Worm (Caenorhabditis elegans) whole organism, L4 larva: ENCODE measurements around the gene M01F1.8.

Experiments used
- D1046.2 ChIP-seq: fragments of 200-800 bp; sonication (Bioruptor generic); IDR thresholded peaks from 2 replicates; pipeline ENCODE4 v1.3.6; 2022; ENCODE audit warnings: missing genetic modification characterization, missing compliant biosample characterization
- F10B5.3 ChIP-seq: sonication (generic microtip); optimal IDR thresholded peaks from 2 replicates; lab custom pipeline; 2016; ENCODE audit warnings: mild to moderate bottlenecking, missing genetic modification characterization, missing compliant biosample characterization
- F26F4.8 ChIP-seq: fragments of 200-800 bp; sonication (Bioruptor generic); conservative IDR thresholded peaks from 2 replicates; pipeline ENCODE4 v1.3.6; 2022; ENCODE audit warnings: missing genetic modification characterization, missing compliant biosample characterization
- F37D6.2 ChIP-seq: sonication (generic microtip); optimal IDR thresholded peaks from 2 replicates; lab custom pipeline; 2016; ENCODE audit warnings: mild to moderate bottlenecking, missing genetic modification characterization, missing compliant biosample characterization
- T20F7.1 ChIP-seq: fragments of 200-800 bp; sonication (Bioruptor generic); optimal IDR thresholded peaks from 2 replicates; lab custom pipeline; 2018; ENCODE audit warnings: mild to moderate bottlenecking, missing genetic modification characterization, missing compliant biosample characterization
- Y5F2A.4 ChIP-seq: fragments of 200-800 bp; sonication (Bioruptor generic); optimal IDR thresholded peaks from 2 replicates; lab custom pipeline; 2018; ENCODE audit warnings: mild to moderate bottlenecking, missing genetic modification characterization, missing compliant biosample characterization
- ZK546.5 ChIP-seq, 2 experiments: sonication (generic microtip); optimal IDR thresholded peaks; 2 replicates each; lab custom pipeline; 2017; ENCODE audit warnings: missing biosample characterization in 2 of 2, missing genetic modification characterization in 2 of 2
- aha-1 ChIP-seq: fragments of 150-350 bp; peaks from one replicate; lab custom pipeline; 2014; ENCODE audit warnings: missing biosample characterization, missing genetic modification characterization
- aly-2 ChIP-seq: sonication (generic microtip); optimal IDR thresholded peaks from 2 replicates; lab custom pipeline; 2018; ENCODE audit warnings: missing biosample characterization, missing genetic modification characterization
- attf-4 ChIP-seq: sonication (generic microtip); optimal IDR thresholded peaks from 3 replicates; lab custom pipeline; 2017; ENCODE audit warnings: missing biosample characterization, missing genetic modification characterization
- ceh-20 ChIP-seq: fragments of 200-800 bp; sonication (Bioruptor generic); IDR thresholded peaks from 2 replicates; pipeline ENCODE4 v1.3.6; 2022; ENCODE audit warnings: missing genetic modification reagents, missing genetic modification characterization, missing compliant biosample characterization
- ceh-32 ChIP-seq: sonication (generic microtip); optimal IDR thresholded peaks from 2 replicates; lab custom pipeline; 2016; ENCODE audit warnings: mild to moderate bottlenecking, missing genetic modification characterization, missing compliant biosample characterization; ENCODE audit not compliant: poor library complexity
- ceh-82 ChIP-seq: sonication (generic microtip); optimal IDR thresholded peaks from 2 replicates; lab custom pipeline; 2017; ENCODE audit warnings: missing biosample characterization, missing genetic modification characterization
- daf-16 ChIP-seq, 3 experiments: sonication (generic microtip); optimal IDR thresholded peaks; 2 replicates each; lab custom pipeline; 2016 to 2017; ENCODE audit warnings: missing genetic modification characterization in 3 of 3, missing genetic modification reagents in 3 of 3, mild to moderate bottlenecking in 2 of 3, missing compliant biosample characterization in 2 of 3, missing biosample characterization in 1 of 3, moderate library complexity in 1 of 3
- daf-19 ChIP-seq: fragments of 200-800 bp; sonication (Bioruptor generic); conservative IDR thresholded peaks from 2 replicates; pipeline ENCODE4 v1.3.6; 2022; ENCODE audit warnings: missing genetic modification characterization, missing compliant biosample characterization
- dmd-6 ChIP-seq: fragments of 200-800 bp; sonication (Bioruptor generic); IDR thresholded peaks from 2 replicates; pipeline ENCODE4 v1.3.6; 2022; ENCODE audit warnings: missing genetic modification reagents, missing genetic modification characterization, missing compliant biosample characterization
- dve-1 ChIP-seq: sonication (generic microtip); optimal IDR thresholded peaks from 2 replicates; lab custom pipeline; 2017; ENCODE audit warnings: antibody characterized with exemption, mild to moderate bottlenecking, missing genetic modification characterization, missing compliant biosample characterization; ENCODE audit not compliant: insufficient read depth
- egl-43 ChIP-seq: fragments of 200-800 bp; sonication (Bioruptor generic); IDR thresholded peaks from 2 replicates; pipeline ENCODE4 v1.3.6; 2022; ENCODE audit warnings: missing genetic modification reagents, missing genetic modification characterization, missing compliant biosample characterization
- hlh-11 ChIP-seq: fragments of 200-800 bp; sonication (Bioruptor generic); optimal IDR thresholded peaks from 2 replicates; lab custom pipeline; 2018; ENCODE audit warnings: mild to moderate bottlenecking, missing genetic modification characterization, missing compliant biosample characterization
- hlh-30 ChIP-seq: sonication (generic microtip); optimal IDR thresholded peaks from 2 replicates; lab custom pipeline; 2017; ENCODE audit warnings: antibody characterized with exemption, mild to moderate bottlenecking, missing genetic modification characterization, missing compliant biosample characterization; ENCODE audit not compliant: insufficient read depth
- jun-1 ChIP-seq: fragments of 150-350 bp; optimal IDR thresholded peaks from 2 replicates; lab custom pipeline; 2014; ENCODE audit warnings: missing biosample characterization, missing genetic modification reagents, missing genetic modification characterization
- lin-1 ChIP-seq: fragments of 200-800 bp; sonication (Bioruptor generic); IDR thresholded peaks from 2 replicates; pipeline ENCODE4 v1.3.6; 2022; ENCODE audit warnings: missing genetic modification reagents, missing genetic modification characterization, missing compliant biosample characterization
- lin-29 ChIP-seq: fragments of 200-800 bp; sonication (Bioruptor generic); IDR thresholded peaks from 2 replicates; pipeline ENCODE4 v1.3.6; 2022; ENCODE audit warnings: missing genetic modification reagents, missing genetic modification characterization, missing compliant biosample characterization
- lin-38 ChIP-seq: fragments of 200-800 bp; sonication (Bioruptor generic); IDR thresholded peaks from 2 replicates; pipeline ENCODE4 v1.3.6; 2022; ENCODE audit warnings: missing genetic modification reagents, missing genetic modification characterization, missing compliant biosample characterization
- lir-3 ChIP-seq: sonication (generic microtip); optimal IDR thresholded peaks from 2 replicates; lab custom pipeline; 2016; ENCODE audit warnings: mild to moderate bottlenecking, missing genetic modification characterization, missing compliant biosample characterization
- lsy-2 ChIP-seq, 2 experiments: fragments of 150-350 bp in 1 of 2; sonication (generic microtip) in 1 of 2; optimal IDR thresholded peaks; 2 replicates each; lab custom pipeline; 2014 to 2017; ENCODE audit warnings: missing biosample characterization in 2 of 2, missing genetic modification characterization in 2 of 2
- madf-9 ChIP-seq: fragments of 200-800 bp; sonication (Bioruptor generic); conservative IDR thresholded peaks from 2 replicates; pipeline ENCODE4 v1.3.6; 2022; ENCODE audit warnings: missing genetic modification reagents, missing genetic modification characterization, missing compliant biosample characterization
- mdl-1 ChIP-seq, 2 experiments: fragments of 150-350 bp in 1 of 2; sonication (generic microtip) in 1 of 2; optimal IDR thresholded peaks; 2 replicates each; lab custom pipeline; 2014 to 2017; ENCODE audit warnings: missing biosample characterization in 2 of 2, missing genetic modification characterization in 2 of 2
- mdt-29 ChIP-seq: fragments of 200-800 bp; sonication (Bioruptor generic); IDR thresholded peaks from 2 replicates; pipeline ENCODE4 v1.3.6; 2022; ENCODE audit warnings: missing genetic modification reagents, missing genetic modification characterization, missing compliant biosample characterization
- mes-2 ChIP-seq: sonication (generic microtip); optimal IDR thresholded peaks from 2 replicates; lab custom pipeline; 2016; ENCODE audit warnings: missing genotype, mild to moderate bottlenecking, missing genetic modification characterization, missing compliant biosample characterization; ENCODE audit not compliant: poor library complexity, severe bottlenecking
- mxl-2 ChIP-seq: fragments of 200-800 bp; sonication (Bioruptor generic); conservative IDR thresholded peaks from 2 replicates; pipeline ENCODE4 v1.3.6; 2022; ENCODE audit warnings: missing genetic modification reagents, missing genetic modification characterization, missing compliant biosample characterization
- nhr-10 ChIP-seq: fragments of 150-350 bp; optimal IDR thresholded peaks from 2 replicates; lab custom pipeline; 2014; ENCODE audit warnings: missing biosample characterization, missing genetic modification characterization
- nhr-28 ChIP-seq: fragments of 150-350 bp; optimal IDR thresholded peaks from 2 replicates; lab custom pipeline; 2014; ENCODE audit warnings: missing biosample characterization, missing genetic modification characterization
- nhr-48 ChIP-seq: sonication (generic microtip); optimal IDR thresholded peaks from 2 replicates; lab custom pipeline; 2016; ENCODE audit warnings: mild to moderate bottlenecking, missing genetic modification characterization, missing compliant biosample characterization
- nhr-6 ChIP-seq: fragments of 150-350 bp; optimal IDR thresholded peaks from 2 replicates; lab custom pipeline; 2014; ENCODE audit warnings: missing biosample characterization, missing genetic modification characterization
- nhr-77 ChIP-seq: fragments of 150-350 bp; optimal IDR thresholded peaks from 2 replicates; lab custom pipeline; 2014; ENCODE audit warnings: missing biosample characterization, missing genetic modification characterization
- php-3 ChIP-seq: fragments of 200-800 bp; sonication (Bioruptor generic); IDR thresholded peaks from 2 replicates; pipeline ENCODE4 v1.3.6; 2022; ENCODE audit warnings: missing genetic modification reagents, missing genetic modification characterization, missing compliant biosample characterization
- pqm-1 ChIP-seq: sonication (generic microtip); optimal IDR thresholded peaks from 2 replicates; lab custom pipeline; 2017; ENCODE audit warnings: missing biosample characterization, missing genetic modification characterization
- snpc-1.2 ChIP-seq: fragments of 200-800 bp; sonication (Bioruptor generic); IDR thresholded peaks from 2 replicates; pipeline ENCODE4 v1.3.6; 2022; ENCODE audit warnings: missing genetic modification reagents, missing genetic modification characterization, missing compliant biosample characterization
- snpc-4 ChIP-seq: fragments of 150-350 bp; optimal IDR thresholded peaks from 2 replicates; lab custom pipeline; 2014; ENCODE audit warnings: missing biosample characterization, missing genetic modification characterization
- spr-1 ChIP-seq: sonication (generic microtip); optimal IDR thresholded peaks from 2 replicates; lab custom pipeline; 2016; ENCODE audit warnings: mild to moderate bottlenecking, missing genetic modification characterization, missing compliant biosample characterization
- tag-97 ChIP-seq: fragments of 200-800 bp; sonication (Bioruptor generic); IDR thresholded peaks from 2 replicates; pipeline ENCODE4 v1.3.6; 2022; ENCODE audit warnings: missing genetic modification characterization, missing compliant biosample characterization
- zip-11 ChIP-seq: fragments of 200-800 bp; sonication (Bioruptor generic); IDR thresholded peaks from 2 replicates; pipeline ENCODE4 v1.3.6; 2022; ENCODE audit warnings: missing genetic modification characterization, missing compliant biosample characterization
- ztf-11 ChIP-seq: fragments of 150-350 bp; optimal IDR thresholded peaks from 2 replicates; lab custom pipeline; 2014; ENCODE audit warnings: missing biosample characterization, missing genetic modification characterization

M01F1.8 gene

DNA sequence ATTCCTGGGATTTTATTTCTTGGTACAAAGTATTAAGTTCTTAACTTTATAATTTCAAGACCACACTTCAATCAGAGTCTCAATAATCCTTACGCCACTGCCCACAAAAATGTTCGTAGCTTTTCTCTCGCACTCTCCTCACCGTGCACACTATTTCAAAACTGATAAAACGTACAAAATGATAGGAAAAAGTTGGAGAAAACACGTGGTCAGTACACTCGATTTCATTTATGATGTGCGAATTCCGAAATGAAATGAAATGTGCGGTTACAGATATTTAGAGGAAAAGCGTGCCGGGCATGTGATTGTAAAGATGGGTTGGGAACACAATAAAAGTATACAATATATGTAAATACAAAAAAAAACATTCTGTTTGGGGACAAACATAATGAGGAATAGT, 18.1 kb upstream of the M01F1.8 start (continued):
- no peak for TF ChIP-seq daf-16 (GFP tag; optimal IDR thresholded peaks at IDR 0.05; lab: Kevin White, UChicago)
- peak; percentile 67 for TF ChIP-seq daf-16 (tag; optimal IDR thresholded peaks at IDR 0.05; lab: Kevin White, UChicago)
- no peak for TF ChIP-seq attf-4 (tag; lab: Kevin White, UChicago)
- TF ChIP-seq zip-11 (GFP tag; lab: Robert Waterston, UW): no peak
- TF ChIP-seq nhr-10 (tag; lab: Kevin White, UChicago): no peak
- TF ChIP-seq nhr-6: no peak
- TF ChIP-seq nhr-77: no peak
- TF ChIP-seq ceh-32 (tag; lab: Kevin White, UChicago): no peak
- TF ChIP-seq php-3: peak; percentile 52; the same call in 1 of the 2 replicates
- TF ChIP-seq aly-2 (tag; lab: Kevin White, UChicago): no peak
- no peak for TF ChIP-seq ztf-11 (tag; lab: Kevin White, UChicago)
- TF ChIP-seq T20F7.1 (GFP tag; lab: Kevin White, UChicago): no peak
- TF ChIP-seq mxl-2 (GFP tag; lab: Robert Waterston, UW): 0 out of 2 replicates have a peak, but pooled peaks have one; percentile 21
- TF ChIP-seq mes-2 (tag; lab: Kevin White, UChicago): no peak
- no peak for TF ChIP-seq F10B5.3 (tag; lab: Kevin White, UChicago)
- no peak for TF ChIP-seq ceh-82 (tag; lab: Kevin White, UChicago)
- TF ChIP-seq spr-1 (tag; lab: Kevin White, UChicago): no peak
- no peak for TF ChIP-seq F37D6.2 (tag; lab: Kevin White, UChicago)
- TF ChIP-seq egl-43 (GFP tag; lab: Robert Waterston, UW): no peak
- TF ChIP-seq lsy-2 (tag; optimal IDR thresholded peaks at IDR 0.05; lab: Kevin White, UChicago): peak in 1 of 2 experiments; percentile 18
- no peak for TF ChIP-seq ZK546.5 (tag; optimal IDR thresholded peaks at IDR 0.05; lab: Kevin White, UChicago)
- TF ChIP-seq Y5F2A.4 (GFP tag; lab: Kevin White, UChicago): no peak
- no peak for TF ChIP-seq snpc-1.2 (GFP tag; lab: Robert Waterston, UW)
- TF ChIP-seq daf-19 (GFP tag; lab: Robert Waterston, UW): no peak
- TF ChIP-seq lin-1 (GFP tag; lab: Robert Waterston, UW): 0 out of 2 replicates have a peak, but pooled peaks have one; percentile 50
- peak; percentile 77 for TF ChIP-seq nhr-48 (tag; lab: Kevin White, UChicago)
- no peak for TF ChIP-seq ceh-20 (GFP tag; lab: Robert Waterston, UW)

DNA sequence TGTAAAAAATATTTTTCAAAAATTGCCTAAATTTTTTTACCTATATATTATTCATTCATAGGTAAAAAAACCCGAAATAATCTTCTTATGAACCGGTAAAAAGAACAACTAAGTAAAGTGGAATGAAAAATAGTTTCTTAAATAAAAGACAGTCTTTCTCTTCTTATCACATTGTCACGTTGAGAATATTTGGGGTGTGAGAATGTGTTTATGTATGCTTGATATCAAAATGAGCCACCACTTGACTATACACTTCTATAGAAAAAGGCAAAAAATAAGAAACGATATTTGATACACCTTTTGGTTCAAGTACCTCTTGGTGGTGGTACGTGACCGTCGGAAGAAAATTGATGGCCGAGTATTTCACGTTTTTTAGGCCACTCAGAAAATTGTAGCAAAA, 17.2 kb upstream of the M01F1.8 start, which contains the start of gene hmit-1.3:
hmit-1.3 (minus strand) TSS at position 103 of the 400 bp plus-strand sequence.
- no peak for TF ChIP-seq tag-97 (GFP tag; lab: Robert Waterston, UW)
- TF ChIP-seq lir-3 (tag; lab: Kevin White, UChicago): no peak
- TF ChIP-seq nhr-28 (tag; lab: Kevin White, UChicago): peak; percentile 25
- no peak for TF ChIP-seq D1046.2 (GFP tag; lab: Robert Waterston, UW)
- TF ChIP-seq snpc-4 (tag; lab: Kevin White, UChicago): no peak
- peak; percentile 17 for TF ChIP-seq dve-1 (tag; lab: Kevin White, UChicago)
- TF ChIP-seq daf-16 (GFP tag; optimal IDR thresholded peaks at IDR 0.05; lab: Kevin White, UChicago): no peak
- TF ChIP-seq daf-16 (tag; optimal IDR thresholded peaks at IDR 0.05; lab: Kevin White, UChicago): peak; percentile 71
- no peak for TF ChIP-seq ceh-20 (GFP tag; lab: Robert Waterston, UW)
- TF ChIP-seq nhr-10 (tag; lab: Kevin White, UChicago): no peak
- TF ChIP-seq F26F4.8 (GFP tag; lab: Robert Waterston, UW): no peak
- TF ChIP-seq mdl-1 (tag; optimal IDR thresholded peaks at IDR 0.05; lab: Kevin White, UChicago): no peak
- TF ChIP-seq mes-2 (tag; lab: Kevin White, UChicago): no peak
- TF ChIP-seq dmd-6 (GFP tag; lab: Robert Waterston, UW): 0 out of 2 replicates have a peak, but pooled peaks have one; percentile 15
- peak; percentile 86 for TF ChIP-seq aha-1 (tag; lab: Kevin White, UChicago)
- TF ChIP-seq lin-29 (GFP tag; lab: Robert Waterston, UW): no peak
- TF ChIP-seq nhr-77: no peak
- TF ChIP-seq pqm-1 (tag; lab: Kevin White, UChicago): peak; percentile 20
- TF ChIP-seq lin-38 (GFP tag; lab: Robert Waterston, UW): no peak
- no peak for TF ChIP-seq madf-9 (GFP tag; lab: Robert Waterston, UW)
- no peak for TF ChIP-seq mdt-29 (GFP tag; lab: Robert Waterston, UW)
- TF ChIP-seq jun-1 (tag; lab: Kevin White, UChicago): no peak
- TF ChIP-seq hlh-30: peak; percentile 57
- TF ChIP-seq hlh-11: peak; percentile 18
